Worm (Caenorhabditis elegans): Measurements from ENCODE around the gene daf-36.

ce11 chrV:10212627-10213026, 12.9 kb downstream of the daf-36 start, which contains the start of gene hpo-40:
- no peak for TF ChIP-seq ztf-11 (tag; optimal IDR thresholded peaks at IDR 0.05)
- TF ChIP-seq ceh-82 (tag; optimal IDR thresholded peaks at IDR 0.05) = no peak
- no peak for TF ChIP-seq mdl-1 (tag; optimal IDR thresholded peaks at IDR 0.05)
- no peak for TF ChIP-seq unc-39 (tag; optimal IDR thresholded peaks at IDR 0.05)
- no peak for TF ChIP-seq pha-4 (GFP tag; IDR thresholded peaks at IDR 0.05)
- no peak for TF ChIP-seq pha-4 (tag; optimal IDR thresholded peaks at IDR 0.05)
